Fruit fly (Drosophila melanogaster): ENCODE measurements around the gene CG7706.

CG7706 gene

dm6 chr3R:18663525-18663924 is 14.1 kb upstream of the CG7706 start, which contains the start of the genes Cpsf73 and Gos28 (continued):
- TF ChIP-seq CG13123 (GFP tag; optimal IDR thresholded peaks at IDR 0.05) (no peak), Lim3 (GFP tag; IDR thresholded peaks at IDR 0.05) (no peak), CG9215 (GFP tag; IDR thresholded peaks at IDR 0.05) (no peak), cwo (GFP tag; optimal IDR thresholded peaks at IDR 0.05) (no peak), tin (GFP tag; optimal IDR thresholded peaks at IDR 0.05) (no peak), gcm (GFP tag; optimal IDR thresholded peaks at IDR 0.05) (no peak), nmo (GFP tag; optimal IDR thresholded peaks at IDR 0.05) (peak; percentile 69), nerfin-2 (GFP tag; IDR thresholded peaks at IDR 0.05; ENCODE audit: partially characterized antibody) (no peak; the same call in 1 of the 2 replicates), CG8388 (GFP tag; optimal IDR thresholded peaks at IDR 0.05) (peak; percentile 25), lab (GFP tag; optimal IDR thresholded peaks at IDR 0.05) (no peak), CG6272 (GFP tag; IDR thresholded peaks at IDR 0.05) (no peak; the same call in 1 of the 2 replicates), Atf-2 (GFP tag; optimal IDR thresholded peaks at IDR 0.05) (no peak), mam (GFP tag; optimal IDR thresholded peaks at IDR 0.05) (no peak), ATbp (GFP tag; optimal IDR thresholded peaks at IDR 0.05) (no peak), slp2 (GFP tag; optimal IDR thresholded peaks at IDR 0.05) (peak; percentile 13), CG15269 (tag; optimal IDR thresholded peaks at IDR 0.05) (no peak), tio (GFP tag; optimal IDR thresholded peaks at IDR 0.05) (no peak), lbe (GFP tag; optimal IDR thresholded peaks at IDR 0.05) (no peak), Atf6 (GFP tag; IDR thresholded peaks at IDR 0.05) (no peak), Ravus (GFP tag; IDR thresholded peaks at IDR 0.05) (no peak), chn (GFP tag; optimal IDR thresholded peaks at IDR 0.05) (no peak), CG17802 (tag; optimal IDR thresholded peaks at IDR 0.05) (peak; percentile 98), amos (GFP tag; IDR thresholded peaks at IDR 0.05; ENCODE audit: partially characterized antibody) (no peak), Lhr (GFP tag; optimal IDR thresholded peaks at IDR 0.05) (peak; percentile 22), corto (GFP tag; optimal IDR thresholded peaks at IDR 0.05) (no peak), CG12071 (GFP tag; optimal IDR thresholded peaks at IDR 0.05) (no peak), CG2889 (GFP tag; IDR thresholded peaks at IDR 0.05) (no peak), CG10209 (GFP tag; optimal IDR thresholded peaks at IDR 0.05) (no peak), CG17829 (tag; optimal IDR thresholded peaks at IDR 0.05) (peak; percentile 35), CG10431 (GFP tag; optimal IDR thresholded peaks at IDR 0.05) (no peak), da (GFP tag; optimal IDR thresholded peaks at IDR 0.05) (no peak), CG31224 (GFP tag; IDR thresholded peaks at IDR 0.05) (peak; percentile 17; the same call in 1 of the 2 replicates), CG1647 (GFP tag; optimal IDR thresholded peaks at IDR 0.05) (no peak), btn (GFP tag; optimal IDR thresholded peaks at IDR 0.05) (no peak), kni (GFP tag; optimal IDR thresholded peaks at IDR 0.05) (no peak), ttk (GFP tag; IDR thresholded peaks at IDR 0.05) (no peak), CG4617 (GFP tag; optimal IDR thresholded peaks at IDR 0.05; ENCODE audit: borderline replicate concordance) (peak; percentile 92), CG8281 (tag; optimal IDR thresholded peaks at IDR 0.05) (no peak), zen (tag; optimal IDR thresholded peaks at IDR 0.05) (peak; percentile 1), B-H1 (GFP tag; IDR thresholded peaks at IDR 0.05) (no peak), yki (optimal IDR thresholded peaks at IDR 0.05) (no peak), bcd (GFP tag; optimal IDR thresholded peaks at IDR 0.05) (no peak), dati (GFP tag; IDR thresholded peaks at IDR 0.05) (no peak), kay (GFP tag; optimal IDR thresholded peaks at IDR 0.05) (peak; percentile 19), CG31441 (GFP tag; IDR thresholded peaks at IDR 0.05) (no peak), D (optimal IDR thresholded peaks at IDR 0.05) (no peak), D (GFP tag; optimal IDR thresholded peaks at IDR 0.05) (no peak), CG14050 (GFP tag; IDR thresholded peaks at IDR 0.05) (no peak), trh (GFP tag; optimal IDR thresholded peaks at IDR 0.05) (no peak), pum (GFP tag; optimal IDR thresholded peaks at IDR 0.05) (peak; percentile 38), Dfd (GFP tag; optimal IDR thresholded peaks at IDR 0.05) (no peak), CG11085 (GFP tag; IDR thresholded peaks at IDR 0.05) (no peak)
